Fruit fly (Drosophila melanogaster): ENCODE results near the gene CG31142.

The CG31142 gene

dm6 chr3R:23958091-23958838, 29.2 kb downstream of the CG31142 start, which contains the start of the genes GluProRS and AP-1sigma (continued):
- TF ChIP-seq sc (optimal IDR thresholded peaks at IDR 0.05) (no peak), sc (GFP tag; optimal IDR thresholded peaks at IDR 0.05) (peak; percentile 78), CG15479 (GFP tag; optimal IDR thresholded peaks at IDR 0.05) (no peak), row (GFP tag; IDR thresholded peaks at IDR 0.05) (peak; percentile 99), CG10543 (GFP tag; optimal IDR thresholded peaks at IDR 0.05) (peak; percentile 82), twi (tag; optimal IDR thresholded peaks at IDR 0.05) (peak; percentile 83), CG11695 (GFP tag; IDR thresholded peaks at IDR 0.05) (peak; percentile 92), CG2875 (GFP tag; optimal IDR thresholded peaks at IDR 0.05) (peak; percentile 60), Adf1 (GFP tag; IDR thresholded peaks at IDR 0.05) (peak; percentile 85), crc (GFP tag; optimal IDR thresholded peaks at IDR 0.05) (peak; percentile 50), CG11456 (GFP tag; IDR thresholded peaks at IDR 0.05) (peak; percentile 97), CG10979 (tag; optimal IDR thresholded peaks at IDR 0.05) (peak; percentile 84), CG6683 (GFP tag; optimal IDR thresholded peaks at IDR 0.05) (peak; percentile 68), Deaf1 (tag; optimal IDR thresholded peaks at IDR 0.05) (peak; percentile 65), CG10267 (tag; optimal IDR thresholded peaks at IDR 0.05) (peak; percentile 82), Xbp1 (GFP tag; optimal IDR thresholded peaks at IDR 0.05) (peak; percentile 95), ssp (GFP tag; IDR thresholded peaks at IDR 0.05) (peak; percentile 91), CG12769 (tag; optimal IDR thresholded peaks at IDR 0.05) (peak; percentile 91), tx (GFP tag; optimal IDR thresholded peaks at IDR 0.05) (peak; percentile 87), fd102C (GFP tag; optimal IDR thresholded peaks at IDR 0.05) (peak; percentile 59), jing (GFP tag; optimal IDR thresholded peaks at IDR 0.05) (peak; percentile 74), CG6791 (GFP tag; IDR thresholded peaks at IDR 0.05; ENCODE audit: partially characterized antibody) (peak; percentile 90), CG9876 (GFP tag; optimal IDR thresholded peaks at IDR 0.05) (peak; percentile 72), tin (GFP tag; optimal IDR thresholded peaks at IDR 0.05) (peak; percentile 94), gcm (GFP tag; optimal IDR thresholded peaks at IDR 0.05) (peak; percentile 81), CG10147 (GFP tag; optimal IDR thresholded peaks at IDR 0.05) (no peak), CG11504 (tag; optimal IDR thresholded peaks at IDR 0.05) (no peak), Vsx1 (GFP tag; optimal IDR thresholded peaks at IDR 0.05) (peak; percentile 80), CG4360 (GFP tag; IDR thresholded peaks at IDR 0.05) (peak; percentile 78), CG17385 (GFP tag; optimal IDR thresholded peaks at IDR 0.05) (peak; percentile 97), CG17186 (GFP tag; optimal IDR thresholded peaks at IDR 0.05) (peak; percentile 58), Elba2 (GFP tag; optimal IDR thresholded peaks at IDR 0.05) (peak; percentile 73), cas (GFP tag; IDR thresholded peaks at IDR 0.05) (peak; percentile 90), da (GFP tag; optimal IDR thresholded peaks at IDR 0.05) (peak; percentile 67), CG10959 (GFP tag; IDR thresholded peaks at IDR 0.05) (peak; percentile 93), CG18764 (GFP tag; optimal IDR thresholded peaks at IDR 0.05) (peak; percentile 88), CG17361 (GFP tag; IDR thresholded peaks at IDR 0.05) (no peak; the same call in none of the 3 replicates), eyg (GFP tag; optimal IDR thresholded peaks at IDR 0.05) (peak; percentile 48), Nf-YC (tag; optimal IDR thresholded peaks at IDR 0.05) (peak; percentile 82), CG14441 (GFP tag; IDR thresholded peaks at IDR 0.05) (peak; percentile 97), CG13775 (GFP tag; optimal IDR thresholded peaks at IDR 0.05) (peak; percentile 93), luna (GFP tag; optimal IDR thresholded peaks at IDR 0.05) (peak; percentile 38), hb (GFP tag; IDR thresholded peaks at IDR 0.05; ENCODE audit: partially characterized antibody) (peak; percentile 90), CG17912 (GFP tag; optimal IDR thresholded peaks at IDR 0.05) (peak; percentile 39), CG15269 (tag; optimal IDR thresholded peaks at IDR 0.05) (peak; percentile 87), CG18619 (GFP tag; optimal IDR thresholded peaks at IDR 0.05) (peak; percentile 83), Rx (GFP tag; IDR thresholded peaks at IDR 0.05) (peak; percentile 83), CG31388 (GFP tag; optimal IDR thresholded peaks at IDR 0.05) (peak; percentile 82), zf30C (GFP tag; optimal IDR thresholded peaks at IDR 0.05) (no peak)

Data from whole organism, embryonic.